Fruit fly (Drosophila melanogaster) whole organism, embryonic: ENCODE results near the gene Ac76E.
A peak's percentile ranks its signal among the peaks of the same experiment; 100 is the strongest.

Experiments
- BtbVII ChIP-seq: fragments of 200-800 bp; sonication (Bioruptor generic); optimal IDR thresholded peaks from 3 replicates; lab custom pipeline; 2017; ENCODE audit warnings: missing biosample characterization, mild to moderate bottlenecking, missing genetic modification characterization
- CG10147 ChIP-seq: fragments of 200-800 bp; sonication (Bioruptor generic); optimal IDR thresholded peaks from 2 replicates; lab custom pipeline; 2019; ENCODE audit warnings: missing biosample characterization, mild to moderate bottlenecking, missing genetic modification characterization, moderate library complexity
- CG1024 ChIP-seq: fragments of 200-800 bp; sonication (Bioruptor generic); IDR thresholded peaks from 2 replicates; pipeline ENCODE4 v1.3.6; 2022; ENCODE audit warnings: missing biosample characterization, missing genetic modification characterization
- CG11504 ChIP-seq: fragments of 200-800 bp; sonication (Bioruptor generic); optimal IDR thresholded peaks from 3 replicates; lab custom pipeline; 2019; ENCODE audit warnings: missing biosample characterization, mild to moderate bottlenecking, missing genetic modification characterization, moderate library complexity
- CG12104 ChIP-seq: fragments of 200-800 bp; sonication (Bioruptor generic); optimal IDR thresholded peaks from 3 replicates; lab custom pipeline; 2016; ENCODE audit warnings: missing biosample characterization, missing genetic modification characterization
- CG13424 ChIP-seq: fragments of 200-800 bp; sonication (Bioruptor generic); optimal IDR thresholded peaks from 2 replicates; lab custom pipeline; 2019; ENCODE audit warnings: missing biosample characterization, mild to moderate bottlenecking, missing genetic modification characterization, moderate library complexity
- CG13894 ChIP-seq: fragments of 200-800 bp; sonication (Bioruptor generic); optimal IDR thresholded peaks from 3 replicates; lab custom pipeline; 2018; ENCODE audit warnings: missing biosample characterization, mild to moderate bottlenecking, missing genetic modification characterization, moderate library complexity
- CG15269 ChIP-seq: fragments of 200-800 bp; sonication (Bioruptor generic); optimal IDR thresholded peaks from 2 replicates; lab custom pipeline; 2018; ENCODE audit warnings: missing biosample characterization, mild to moderate bottlenecking, missing genetic modification characterization, moderate library complexity
- CG15514 ChIP-seq: fragments of 200-800 bp; sonication (Bioruptor generic); optimal IDR thresholded peaks from 3 replicates; lab custom pipeline; 2017; ENCODE audit warnings: missing biosample characterization, missing genetic modification characterization, mild to moderate bottlenecking, moderate library complexity, missing genetic modification reagents
- CG1603 ChIP-seq: fragments of 200-800 bp; sonication (Bioruptor generic); optimal IDR thresholded peaks from 2 replicates; lab custom pipeline; 2019; ENCODE audit warnings: missing biosample characterization, mild to moderate bottlenecking, missing genetic modification characterization, moderate library complexity
- CG18476 ChIP-seq: fragments of 200-800 bp; sonication (Bioruptor generic); optimal IDR thresholded peaks from 2 replicates; lab custom pipeline; 2016; ENCODE audit warnings: missing biosample characterization, mild to moderate bottlenecking, missing genetic modification characterization
- CG18599 ChIP-seq: fragments of 200-800 bp; sonication (Bioruptor generic); optimal IDR thresholded peaks from 3 replicates; lab custom pipeline; 2017; ENCODE audit warnings: missing biosample characterization, missing genetic modification characterization, mild to moderate bottlenecking, moderate library complexity, missing genetic modification reagents
- CG2120 ChIP-seq: fragments of 200-800 bp; sonication (Bioruptor generic); optimal IDR thresholded peaks from 3 replicates; lab custom pipeline; 2016; ENCODE audit warnings: missing biosample characterization, missing genetic modification characterization
- CG30403 ChIP-seq: fragments of 200-800 bp; sonication (Bioruptor generic); optimal IDR thresholded peaks from 3 replicates; lab custom pipeline; 2016; ENCODE audit warnings: missing biosample characterization, missing genetic modification characterization
- CG3281 ChIP-seq: fragments of 200-800 bp; sonication (Bioruptor generic); optimal IDR thresholded peaks from 3 replicates; lab custom pipeline; 2017; ENCODE audit warnings: missing biosample characterization, mild to moderate bottlenecking, missing genetic modification characterization
- CG4404 ChIP-seq: fragments of 200-800 bp; sonication (Bioruptor generic); IDR thresholded peaks from 2 replicates; pipeline ENCODE4 v1.3.6; 2022; ENCODE audit warnings: missing biosample characterization, missing genetic modification characterization
- CG5953 ChIP-seq: fragments of 200-800 bp; sonication (Bioruptor generic); IDR thresholded peaks from 2 replicates; pipeline ENCODE4 v1.3.6; 2022; ENCODE audit warnings: missing biosample characterization, missing genetic modification characterization
- CG9727 ChIP-seq: fragments of 200-800 bp; sonication (Bioruptor generic); optimal IDR thresholded peaks from 3 replicates; lab custom pipeline; 2017; ENCODE audit warnings: missing biosample characterization, mild to moderate bottlenecking, missing genetic modification characterization
- CoRest ChIP-seq: fragments of 200-800 bp; sonication (Bioruptor generic); optimal IDR thresholded peaks from 3 replicates; lab custom pipeline; 2018; ENCODE audit warnings: missing biosample characterization, mild to moderate bottlenecking, missing genetic modification characterization, moderate library complexity
- Doc3 ChIP-seq: fragments of 200-800 bp; sonication (Bioruptor generic); IDR thresholded peaks from 3 replicates; pipeline ENCODE4 v1.3.6; 2022; ENCODE audit warnings: missing biosample characterization, missing genetic modification characterization; ENCODE audit not compliant: partially characterized antibody
- Drgx ChIP-seq: fragments of 200-800 bp; sonication (Bioruptor generic); IDR thresholded peaks from 2 replicates; pipeline ENCODE4 v1.3.6; 2022; ENCODE audit warnings: missing biosample characterization, missing genetic modification characterization
- Ets65A ChIP-seq: fragments of 200-800 bp; sonication (Bioruptor generic); peaks from one replicate; lab custom pipeline; 2016; ENCODE audit warnings: missing biosample characterization, missing genetic modification characterization
- HHEX ChIP-seq: fragments of 200-800 bp; sonication (Bioruptor generic); optimal IDR thresholded peaks from 3 replicates; lab custom pipeline; 2017; ENCODE audit warnings: missing biosample characterization, mild to moderate bottlenecking, missing genetic modification characterization, missing genetic modification reagents
- HLH3B ChIP-seq: fragments of 200-800 bp; sonication (Bioruptor generic); IDR thresholded peaks from 2 replicates; pipeline ENCODE4 v1.3.6; 2022; ENCODE audit warnings: missing biosample characterization, missing genetic modification characterization
- Hand ChIP-seq: fragments of 200-800 bp; sonication (Bioruptor generic); optimal IDR thresholded peaks from 2 replicates; lab custom pipeline; 2017; ENCODE audit warnings: mild to moderate bottlenecking, missing biosample characterization, missing genetic modification reagents, missing genetic modification characterization
- Hey ChIP-seq: fragments of 200-800 bp; sonication (Bioruptor generic); optimal IDR thresholded peaks from 3 replicates; lab custom pipeline; 2018; ENCODE audit warnings: missing biosample characterization, mild to moderate bottlenecking, missing genetic modification characterization
- Hmr ChIP-seq: fragments of 200-800 bp; sonication (Bioruptor generic); optimal IDR thresholded peaks from 3 replicates; lab custom pipeline; 2017; ENCODE audit warnings: mild to moderate bottlenecking, missing biosample characterization, missing genetic modification reagents, missing genetic modification characterization
- Hr51 ChIP-seq, 2 experiments: fragments of 200-800 bp; sonication (Bioruptor generic); optimal IDR thresholded peaks; 2 replicates in 1 of 2; 3 replicates in 1 of 2; lab custom pipeline; 2016 to 2018; ENCODE audit warnings: missing biosample characterization in 2 of 2, missing genetic modification characterization in 2 of 2, mild to moderate bottlenecking in 1 of 2, moderate library complexity in 1 of 2
- Meics ChIP-seq: fragments of 200-800 bp; sonication (Bioruptor generic); optimal IDR thresholded peaks from 2 replicates; lab custom pipeline; 2017; ENCODE audit warnings: missing biosample characterization, mild to moderate bottlenecking, missing genetic modification characterization
- Optix ChIP-seq: fragments of 200-800 bp; sonication (Bioruptor generic); IDR thresholded peaks from 3 replicates; pipeline ENCODE4 v1.3.6; 2022; ENCODE audit warnings: missing biosample characterization, missing genetic modification characterization
- Poxn ChIP-seq: fragments of 200-800 bp; sonication (Bioruptor generic); IDR thresholded peaks from 2 replicates; pipeline ENCODE4 v1.3.6; 2022; ENCODE audit warnings: missing biosample characterization, missing genetic modification characterization
- abd-A ChIP-seq: fragments of 200-800 bp; sonication (Bioruptor generic); optimal IDR thresholded peaks from 3 replicates; lab custom pipeline; 2019; ENCODE audit warnings: missing biosample characterization, mild to moderate bottlenecking, missing genetic modification characterization, moderate library complexity
- dan ChIP-seq: fragments of 200-800 bp; sonication (Bioruptor generic); IDR thresholded peaks from 2 replicates; pipeline ENCODE4 v1.3.6; 2022; ENCODE audit warnings: missing biosample characterization, missing genetic modification characterization
- dmrt99B ChIP-seq: fragments of 200-800 bp; sonication (Bioruptor generic); optimal IDR thresholded peaks from 2 replicates; lab custom pipeline; 2018; ENCODE audit warnings: missing biosample characterization, mild to moderate bottlenecking, missing genetic modification characterization, moderate library complexity
- dysf ChIP-seq: fragments of 200-800 bp; sonication (Bioruptor generic); IDR thresholded peaks from 3 replicates; pipeline ENCODE4 v1.3.6; 2022; ENCODE audit warnings: missing biosample characterization, missing genetic modification characterization
- fd96Cb ChIP-seq: fragments of 200-800 bp; sonication (Bioruptor generic); optimal IDR thresholded peaks from 2 replicates; lab custom pipeline; 2018; ENCODE audit warnings: missing biosample characterization, mild to moderate bottlenecking, missing genetic modification characterization, moderate library complexity
- hkb ChIP-seq, 2 experiments: fragments of 200-800 bp in 1 of 2; fragments of >200 bp in 1 of 2; sonication (Bioruptor generic) in 1 of 2; IDR thresholded peaks in 1 of 2; optimal IDR thresholded peaks in 1 of 2; 2 replicates each; pipeline versions ENCODE4 v1.3.6 to Lab custom; 2017 to 2022; ENCODE audit warnings: missing biosample characterization in 1 of 2, missing genetic modification characterization in 1 of 2
- lab ChIP-seq: fragments of 200-800 bp; sonication (Bioruptor generic); optimal IDR thresholded peaks from 3 replicates; lab custom pipeline; 2017; ENCODE audit warnings: missing biosample characterization, missing genetic modification characterization, mild to moderate bottlenecking, moderate library complexity, missing genetic modification reagents
- luna ChIP-seq: fragments of 200-800 bp; sonication (Bioruptor generic); optimal IDR thresholded peaks from 2 replicates; lab custom pipeline; 2016; ENCODE audit warnings: missing biosample characterization, missing genetic modification characterization
- mirr ChIP-seq: fragments of 200-800 bp; sonication (Bioruptor generic); optimal IDR thresholded peaks from 3 replicates; lab custom pipeline; 2018; ENCODE audit warnings: missing biosample characterization, mild to moderate bottlenecking, missing genetic modification characterization
- nmo ChIP-seq: fragments of 200-800 bp; sonication (Bioruptor generic); optimal IDR thresholded peaks from 2 replicates; lab custom pipeline; 2018; ENCODE audit warnings: missing biosample characterization, mild to moderate bottlenecking, missing genetic modification characterization, moderate library complexity
- nom ChIP-seq: fragments of 200-800 bp; sonication (Bioruptor generic); optimal IDR thresholded peaks from 2 replicates; lab custom pipeline; 2017; ENCODE audit warnings: missing biosample characterization, missing genetic modification characterization, mild to moderate bottlenecking, moderate library complexity, missing genetic modification reagents
- row ChIP-seq: fragments of 200-800 bp; sonication (Bioruptor generic); IDR thresholded peaks from 3 replicates; pipeline ENCODE4 v1.3.6; 2022; ENCODE audit warnings: missing biosample characterization, missing genetic modification characterization
- sens ChIP-seq: fragments of 200-800 bp; sonication (Bioruptor generic); peaks from one replicate; lab custom pipeline; 2016; ENCODE audit warnings: missing biosample characterization, missing genetic modification characterization
- sima ChIP-seq: fragments of 200-800 bp; sonication (Bioruptor generic); optimal IDR thresholded peaks from 2 replicates; lab custom pipeline; 2016; ENCODE audit warnings: missing biosample characterization, missing genetic modification characterization

Gene Ac76E

DNA sequence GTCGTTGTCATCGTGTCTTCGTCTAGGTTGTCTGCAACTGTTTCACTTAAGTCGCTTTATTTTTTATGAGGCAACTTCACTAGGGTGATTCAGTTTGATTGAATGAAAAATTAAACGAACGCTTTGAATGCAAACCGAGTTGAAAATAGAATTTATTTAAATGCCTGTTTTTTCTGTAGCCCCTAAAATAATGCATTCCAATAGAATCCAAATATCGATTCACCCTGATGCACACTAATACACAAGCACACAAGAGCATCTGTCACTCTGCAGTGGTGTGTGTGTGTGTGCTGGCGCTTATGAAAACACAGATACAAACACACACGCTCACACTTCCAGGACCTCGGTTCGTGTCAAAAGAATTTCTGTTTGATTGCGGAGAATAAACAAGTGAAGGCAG is 22.7 kb downstream of the Ac76E start (continued):
- TF ChIP-seq Drgx (GFP tag; lab: Robert Waterston, UW) (no peak), Doc3 (GFP tag; lab: Robert Waterston, UW) (no peak), CG15269 (tag; lab: Kevin White, UChicago) (peak; percentile 38), CG1024 (GFP tag; lab: Robert Waterston, UW) (no peak)

DNA sequence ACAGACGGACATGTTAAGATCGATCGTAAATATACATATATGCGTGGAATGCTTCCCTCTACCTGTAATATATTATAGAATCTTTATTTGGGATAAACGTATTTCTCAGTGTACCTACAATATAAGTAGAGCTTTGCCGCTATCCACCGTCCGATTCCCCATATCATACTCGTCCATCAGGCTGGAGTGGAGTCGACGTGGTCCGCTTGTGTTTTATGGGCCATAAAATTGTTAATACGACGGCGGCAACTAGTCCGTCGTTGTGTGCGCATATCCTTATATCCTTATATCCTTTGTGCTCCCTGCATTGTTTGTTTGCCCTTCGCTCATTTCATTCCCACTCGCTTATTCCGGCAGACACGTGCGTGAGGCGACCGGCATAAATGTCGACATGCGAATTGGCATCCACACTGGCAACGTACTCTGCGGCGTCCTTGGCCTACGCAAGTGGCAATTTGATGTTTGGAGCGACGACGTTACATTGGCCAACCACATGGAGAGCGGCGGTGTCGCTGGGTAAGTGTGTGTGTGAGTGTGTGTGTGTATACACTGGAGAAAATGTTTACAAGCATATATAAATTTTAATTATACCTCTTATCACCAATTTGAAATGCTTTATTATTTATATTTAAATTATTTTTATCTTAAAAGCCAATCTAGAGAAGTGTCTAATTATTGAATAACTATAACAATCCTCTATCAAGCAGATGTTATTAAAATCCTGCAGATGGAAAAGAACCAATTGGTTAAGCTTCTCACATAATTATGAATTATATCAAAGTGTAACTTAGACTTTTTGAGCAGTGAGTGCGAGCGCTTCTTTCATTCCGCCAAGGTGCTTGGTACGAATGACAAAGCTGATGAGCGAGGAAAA is 29.9 kb downstream of the Ac76E start:
- no peak for TF ChIP-seq CG18476 (GFP tag; lab: Kevin White, UChicago)
- TF ChIP-seq fd96Cb (tag; lab: Kevin White, UChicago): peak; percentile 2
- peak; percentile 88 for TF ChIP-seq Ets65A
- TF ChIP-seq luna (GFP tag; lab: Kevin White, UChicago): no peak
- TF ChIP-seq CoRest (tag; lab: Kevin White, UChicago): peak; percentile 28
- TF ChIP-seq nmo (GFP tag; lab: Kevin White, UChicago): peak; percentile 21
- no peak for TF ChIP-seq HHEX (GFP tag; lab: Kevin White, UChicago)
- TF ChIP-seq Hmr (GFP tag; lab: Kevin White, UChicago): peak; percentile 61
- TF ChIP-seq CG1603 (tag; lab: Kevin White, UChicago): no peak
- TF ChIP-seq Poxn (GFP tag; lab: Robert Waterston, UW): no peak
- TF ChIP-seq hkb (optimal IDR thresholded peaks at IDR 0.05; lab: Kevin White, UChicago): no peak
- TF ChIP-seq hkb (GFP tag; IDR thresholded peaks at IDR 0.05; lab: Robert Waterston, UW): no peak
- peak; percentile 52 for TF ChIP-seq sens
- no peak for TF ChIP-seq sima (GFP tag; lab: Kevin White, UChicago)
- TF ChIP-seq Meics (GFP tag; lab: Kevin White, UChicago): peak; percentile 42
- TF ChIP-seq CG13424 (tag; lab: Kevin White, UChicago): peak; percentile 31
- 0 out of 3 replicates have a peak, but pooled peaks have one; percentile 9 for TF ChIP-seq Optix (GFP tag; lab: Robert Waterston, UW)
- peak; percentile 31 for TF ChIP-seq CG3281 (GFP tag; lab: Kevin White, UChicago)
- TF ChIP-seq CG13894 (tag; lab: Kevin White, UChicago): peak; percentile 64
- peak; percentile 81 for TF ChIP-seq abd-A (tag; lab: Kevin White, UChicago)
- 0 out of 3 replicates have a peak, but pooled peaks have one; percentile 8 for TF ChIP-seq dysf (GFP tag; lab: Robert Waterston, UW)
- TF ChIP-seq CG11504 (tag; lab: Kevin White, UChicago): peak; percentile 54
- no peak for TF ChIP-seq CG15514
- no peak for TF ChIP-seq CG5953
- TF ChIP-seq CG30403: peak; percentile 3
- peak; percentile 53 for TF ChIP-seq CG10147 (GFP tag; lab: Kevin White, UChicago)
- peak; percentile 31; the same call in 1 of the 3 replicates for TF ChIP-seq row (GFP tag; lab: Robert Waterston, UW)
- no peak for TF ChIP-seq nom (GFP tag; lab: Kevin White, UChicago)
- TF ChIP-seq BtbVII (GFP tag; lab: Kevin White, UChicago): peak; percentile 12
- TF ChIP-seq CG9727 (GFP tag; lab: Kevin White, UChicago): peak; percentile 19
- peak in 1 of 2 experiments; percentile 59 for TF ChIP-seq Hr51 (GFP tag; optimal IDR thresholded peaks at IDR 0.05; lab: Kevin White, UChicago)
- TF ChIP-seq mirr (GFP tag; lab: Kevin White, UChicago): no peak
- no peak for TF ChIP-seq dan (GFP tag; lab: Robert Waterston, UW)
- peak; percentile 67 for TF ChIP-seq CG18599 (GFP tag; lab: Kevin White, UChicago)
- peak; percentile 80 for TF ChIP-seq Hey (tag; lab: Kevin White, UChicago)
- TF ChIP-seq CG12104 (GFP tag; lab: Kevin White, UChicago): no peak
- peak; percentile 15 for TF ChIP-seq Hand
- peak; percentile 46 for TF ChIP-seq lab (GFP tag; lab: Kevin White, UChicago)
- TF ChIP-seq dmrt99B (tag; lab: Kevin White, UChicago): peak; percentile 38
- TF ChIP-seq CG4404 (GFP tag; lab: Robert Waterston, UW): no peak
- no peak for TF ChIP-seq HLH3B (GFP tag; lab: Robert Waterston, UW)
- peak; percentile 16 for TF ChIP-seq CG2120 (GFP tag; lab: Kevin White, UChicago)
